Fruit fly (Drosophila melanogaster): ENCODE results near the gene msl-2.
A peak's percentile ranks its signal among the peaks of the same experiment; 100 is the strongest.

The msl-2 gene

DNA sequence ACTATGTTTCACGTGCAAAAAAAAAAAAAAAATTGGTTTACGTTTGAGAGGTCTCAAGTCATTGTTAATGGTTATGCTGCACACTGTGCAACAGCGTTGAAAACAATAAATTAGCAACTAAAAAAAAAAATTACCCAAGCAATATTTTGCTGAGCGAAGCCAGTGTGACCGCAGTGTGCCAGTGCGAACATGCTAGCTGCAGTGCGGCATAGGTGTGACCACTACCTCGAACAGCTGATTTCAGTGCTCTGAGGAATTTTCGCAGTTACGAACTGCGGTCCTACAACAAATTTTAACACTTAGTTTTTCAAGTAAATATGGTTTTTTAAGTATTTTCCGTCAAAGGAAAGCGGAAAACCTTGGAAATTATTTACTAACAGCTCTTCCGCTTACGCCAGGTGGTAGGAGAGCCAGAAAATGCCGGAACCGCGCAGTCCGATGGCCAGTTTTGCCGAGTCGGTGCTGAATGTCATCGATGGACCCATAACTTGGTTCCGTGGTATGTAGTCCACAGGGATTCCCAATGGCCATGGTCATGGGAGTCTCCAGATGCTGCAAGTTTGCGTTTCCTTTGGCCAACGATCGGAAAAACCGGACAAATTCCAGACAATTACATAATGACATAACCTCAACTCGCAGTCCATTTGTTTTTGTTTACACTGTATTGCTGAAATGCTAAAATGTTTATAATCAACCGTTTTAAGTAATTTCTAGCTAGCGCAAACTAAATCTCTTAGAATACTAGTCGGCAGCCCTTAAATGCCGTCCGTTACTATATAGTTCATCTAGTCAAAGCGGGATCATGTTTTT lies at the start of gene msl-2, which contains the start of gene ND-PDSW (continued):
- no peak for TF ChIP-seq CG10654 (GFP tag; optimal IDR thresholded peaks at IDR 0.05)
- TF ChIP-seq CG4854 (GFP tag; optimal IDR thresholded peaks at IDR 0.05), result no peak
- peak; percentile 31; the same call in 1 of the 2 replicates for TF ChIP-seq CG13287 (GFP tag; IDR thresholded peaks at IDR 0.05; ENCODE audit: partially characterized antibody)
- TF ChIP-seq Bgb (GFP tag; IDR thresholded peaks at IDR 0.05; ENCODE audit: partially characterized antibody), result peak; percentile 9; the same call in 1 of the 2 replicates
- no peak for TF ChIP-seq Neu2 (GFP tag; optimal IDR thresholded peaks at IDR 0.05; ENCODE audit: borderline replicate concordance)
- TF ChIP-seq lov (optimal IDR thresholded peaks at IDR 0.05), result no peak
- TF ChIP-seq lov (GFP tag; IDR thresholded peaks at IDR 0.05), result no peak
- no peak for TF ChIP-seq chm (GFP tag; IDR thresholded peaks at IDR 0.05)
- TF ChIP-seq Doc2 (GFP tag; IDR thresholded peaks at IDR 0.05), result no peak
- peak; percentile 37 for TF ChIP-seq MESR4 (GFP tag; optimal IDR thresholded peaks at IDR 0.05)
- TF ChIP-seq tup (GFP tag; optimal IDR thresholded peaks at IDR 0.05), result no peak
- no peak for TF ChIP-seq CG17912 (GFP tag; optimal IDR thresholded peaks at IDR 0.05)
- TF ChIP-seq Bdp1 (GFP tag; optimal IDR thresholded peaks at IDR 0.05), result no peak
- TF ChIP-seq zen2 (GFP tag; IDR thresholded peaks at IDR 0.05; ENCODE audit: partially characterized antibody), result no peak
- TF ChIP-seq CG7928 (GFP tag; optimal IDR thresholded peaks at IDR 0.05), result no peak
- TF ChIP-seq CG9727 (GFP tag; optimal IDR thresholded peaks at IDR 0.05), result no peak
- TF ChIP-seq CG8924 (tag; optimal IDR thresholded peaks at IDR 0.05), result peak; percentile 35
- peak; percentile 92 for TF ChIP-seq bigmax (GFP tag; optimal IDR thresholded peaks at IDR 0.05)
- no peak for TF ChIP-seq D19A (tag; optimal IDR thresholded peaks at IDR 0.05)
- TF ChIP-seq slbo (GFP tag; IDR thresholded peaks at IDR 0.05), result no peak
- TF ChIP-seq CG9797 (GFP tag; optimal IDR thresholded peaks at IDR 0.05), result peak; percentile 96
- TF ChIP-seq corto (GFP tag; optimal IDR thresholded peaks at IDR 0.05), result no peak
- peak; percentile 42; the same call in 1 of the 3 replicates for TF ChIP-seq CG6791 (GFP tag; IDR thresholded peaks at IDR 0.05; ENCODE audit: partially characterized antibody)
- TF ChIP-seq CHES-1-like (GFP tag; optimal IDR thresholded peaks at IDR 0.05), result peak; percentile 36
- no peak for TF ChIP-seq CG4730 (GFP tag; IDR thresholded peaks at IDR 0.05)
- TF ChIP-seq CG1024 (GFP tag; IDR thresholded peaks at IDR 0.05), result no peak
- TF ChIP-seq Gsc (GFP tag; IDR thresholded peaks at IDR 0.05), result no peak
- peak; percentile 42 for TF ChIP-seq CG15514 (GFP tag; optimal IDR thresholded peaks at IDR 0.05)
- peak; percentile 44 for TF ChIP-seq dm (GFP tag; optimal IDR thresholded peaks at IDR 0.05)
- no peak for TF ChIP-seq gcm2 (GFP tag; optimal IDR thresholded peaks at IDR 0.05)
- TF ChIP-seq hkb (optimal IDR thresholded peaks at IDR 0.05), result peak; percentile 64
- TF ChIP-seq hkb (GFP tag; IDR thresholded peaks at IDR 0.05), result no peak
- TF ChIP-seq Sry-δ (GFP tag; optimal IDR thresholded peaks at IDR 0.05), result peak; percentile 35
- peak; percentile 62 for TF ChIP-seq CG12659 (GFP tag; optimal IDR thresholded peaks at IDR 0.05)
- no peak for TF ChIP-seq luna (GFP tag; optimal IDR thresholded peaks at IDR 0.05)
- TF ChIP-seq CG3838 (GFP tag; optimal IDR thresholded peaks at IDR 0.05), result no peak
- TF ChIP-seq vvl (GFP tag; IDR thresholded peaks at IDR 0.05), result no peak
- TF ChIP-seq ash1 (GFP tag; optimal IDR thresholded peaks at IDR 0.05), result no peak
- no peak for TF ChIP-seq da (GFP tag; optimal IDR thresholded peaks at IDR 0.05)
- TF ChIP-seq lab (GFP tag; optimal IDR thresholded peaks at IDR 0.05), result no peak
- peak; percentile 85 for TF ChIP-seq YL-1 (GFP tag; optimal IDR thresholded peaks at IDR 0.05)
- TF ChIP-seq ttk (GFP tag; IDR thresholded peaks at IDR 0.05), result no peak
- TF ChIP-seq ap (GFP tag; IDR thresholded peaks at IDR 0.05), result no peak
- TF ChIP-seq toy (GFP tag; IDR thresholded peaks at IDR 0.05), result no peak
- TF ChIP-seq CG33213 (GFP tag; optimal IDR thresholded peaks at IDR 0.05), result peak; percentile 14
- no peak for TF ChIP-seq pfk (GFP tag; optimal IDR thresholded peaks at IDR 0.05)
- TF ChIP-seq her (GFP tag; optimal IDR thresholded peaks at IDR 0.05), result no peak
- TF ChIP-seq Dfd (GFP tag; optimal IDR thresholded peaks at IDR 0.05), result no peak
- TF ChIP-seq CTCF (GFP tag; optimal IDR thresholded peaks at IDR 0.05), result peak; percentile 14
- no peak for TF ChIP-seq NfI (GFP tag; optimal IDR thresholded peaks at IDR 0.05)
- TF ChIP-seq Ets65A (GFP tag), result peak; percentile 12
